Worm (Caenorhabditis elegans) whole organism, L2 larva: ENCODE measurements around the gene F57C2.4.
A peak's percentile ranks its signal among the peaks of the same experiment; 100 is the strongest.

ENCODE experiments used
- C34F6.9 ChIP-seq: fragments of 150-350 bp; optimal IDR thresholded peaks from 2 replicates; lab custom pipeline; 2014; ENCODE audit warnings: missing biosample characterization, missing genetic modification characterization
- F13H6.1 ChIP-seq: sonication (generic microtip); optimal IDR thresholded peaks from 2 replicates; lab custom pipeline; 2016; ENCODE audit warnings: missing genetic modification characterization, missing compliant biosample characterization
- R02D3.7 ChIP-seq: fragments of 150-350 bp; optimal IDR thresholded peaks from 2 replicates; lab custom pipeline; 2014; ENCODE audit warnings: missing biosample characterization, missing genetic modification characterization
- ZK546.5 ChIP-seq: sonication (generic microtip); optimal IDR thresholded peaks from 2 replicates; lab custom pipeline; 2017; ENCODE audit warnings: missing biosample characterization, missing genetic modification characterization
- alr-1 ChIP-seq: fragments of 150-350 bp; optimal IDR thresholded peaks from 2 replicates; lab custom pipeline; 2014; ENCODE audit warnings: missing biosample characterization, missing genetic modification characterization
- aly-2 ChIP-seq: fragments of 150-350 bp; optimal IDR thresholded peaks from 2 replicates; lab custom pipeline; 2014; ENCODE audit warnings: missing biosample characterization, missing genetic modification characterization
- ceh-16 ChIP-seq: fragments of 150-350 bp; optimal IDR thresholded peaks from 2 replicates; lab custom pipeline; 2014; ENCODE audit warnings: missing biosample characterization, missing genetic modification characterization
- crh-2 ChIP-seq: sonication (generic microtip); optimal IDR thresholded peaks from 2 replicates; lab custom pipeline; 2017; ENCODE audit warnings: missing biosample characterization, missing genetic modification characterization
- egl-27 ChIP-seq: sonication (generic microtip); optimal IDR thresholded peaks from 3 replicates; lab custom pipeline; 2017; ENCODE audit warnings: missing biosample characterization, missing genetic modification reagents, missing genetic modification characterization
- elt-3 ChIP-seq: sonication (generic microtip); optimal IDR thresholded peaks from 2 replicates; lab custom pipeline; 2017; ENCODE audit warnings: missing biosample characterization, missing genetic modification characterization
- fos-1 ChIP-seq: fragments of 150-350 bp; optimal IDR thresholded peaks from 2 replicates; lab custom pipeline; 2014; ENCODE audit warnings: missing biosample characterization, missing genetic modification characterization
- gmeb-1 ChIP-seq: fragments of 150-350 bp; optimal IDR thresholded peaks from 2 replicates; lab custom pipeline; 2014; ENCODE audit warnings: missing biosample characterization, missing genetic modification characterization
- lin-11 ChIP-seq: fragments of 150-350 bp; sonication (generic microtip); optimal IDR thresholded peaks from 2 replicates; lab custom pipeline; 2014; ENCODE audit warnings: missing biosample characterization, missing genetic modification characterization, inconsistent platforms, mixed read lengths
- lin-13 ChIP-seq: fragments of 150-350 bp; optimal IDR thresholded peaks from 2 replicates; lab custom pipeline; 2014; ENCODE audit warnings: missing biosample characterization, missing genetic modification reagents, missing genetic modification characterization
- lsy-2 ChIP-seq, 2 experiments: fragments of 150-350 bp in 1 of 2; sonication (generic microtip) in 1 of 2; optimal IDR thresholded peaks; 2 replicates each; lab custom pipeline; 2014 to 2017; ENCODE audit warnings: missing biosample characterization in 2 of 2, missing genetic modification characterization in 2 of 2
- mab-5 ChIP-seq: fragments of 150-350 bp; optimal IDR thresholded peaks from 2 replicates; lab custom pipeline; 2014; ENCODE audit warnings: missing biosample characterization, missing genetic modification characterization
- mdl-1 ChIP-seq, 2 experiments: fragments of 150-350 bp in 1 of 2; sonication (generic microtip) in 1 of 2; optimal IDR thresholded peaks; 2 replicates each; lab custom pipeline; 2017; ENCODE audit warnings: missing biosample characterization in 2 of 2, missing genetic modification characterization in 2 of 2
- nhr-10 ChIP-seq: sonication (generic microtip); optimal IDR thresholded peaks from 2 replicates; lab custom pipeline; 2017; ENCODE audit warnings: missing biosample characterization, missing genetic modification characterization
- nhr-11 ChIP-seq: fragments of 150-350 bp; optimal IDR thresholded peaks from 2 replicates; lab custom pipeline; 2014; ENCODE audit warnings: missing biosample characterization, missing genetic modification characterization
- nhr-12 ChIP-seq: fragments of 150-350 bp; optimal IDR thresholded peaks from 2 replicates; lab custom pipeline; 2014; ENCODE audit warnings: missing biosample characterization, missing genetic modification characterization
- nhr-21 ChIP-seq: fragments of 150-350 bp; optimal IDR thresholded peaks from 2 replicates; lab custom pipeline; 2014; ENCODE audit warnings: missing biosample characterization, missing genetic modification characterization
- nhr-23 ChIP-seq: fragments of 150-350 bp; optimal IDR thresholded peaks from 2 replicates; lab custom pipeline; 2014; ENCODE audit warnings: missing biosample characterization, missing genetic modification reagents, missing genetic modification characterization
- nhr-237 ChIP-seq: fragments of 150-350 bp; optimal IDR thresholded peaks from 2 replicates; lab custom pipeline; 2014; ENCODE audit warnings: missing biosample characterization, missing genetic modification characterization
- nhr-25 ChIP-seq: fragments of 150-350 bp; sonication (generic microtip); optimal IDR thresholded peaks from 3 replicates; lab custom pipeline; 2014; ENCODE audit warnings: missing biosample characterization, missing genetic modification characterization
- nhr-6 ChIP-seq: fragments of 150-350 bp; optimal IDR thresholded peaks from 2 replicates; lab custom pipeline; 2014; ENCODE audit warnings: missing biosample characterization, missing genetic modification characterization
- nhr-77 ChIP-seq: fragments of 150-350 bp; optimal IDR thresholded peaks from 2 replicates; lab custom pipeline; 2014; ENCODE audit warnings: missing biosample characterization, missing genetic modification characterization
- peb-1 ChIP-seq: fragments of 150-350 bp; optimal IDR thresholded peaks from 2 replicates; lab custom pipeline; 2014; ENCODE audit warnings: missing biosample characterization, missing genetic modification characterization
- sem-4 ChIP-seq: fragments of 150-350 bp; optimal IDR thresholded peaks from 2 replicates; lab custom pipeline; 2014; ENCODE audit warnings: missing biosample characterization, missing genetic modification reagents, missing genetic modification characterization
- skn-1 ChIP-seq: sonication (generic microtip); optimal IDR thresholded peaks from 2 replicates; lab custom pipeline; 2017; ENCODE audit warnings: missing biosample characterization, missing genetic modification characterization
- sma-3 ChIP-seq: sonication (generic microtip); optimal IDR thresholded peaks from 2 replicates; lab custom pipeline; 2016; ENCODE audit warnings: missing genetic modification reagents, missing genetic modification characterization, missing compliant biosample characterization
- snpc-4 ChIP-seq: fragments of 150-350 bp; optimal IDR thresholded peaks from 2 replicates; lab custom pipeline; 2014; ENCODE audit warnings: missing biosample characterization, missing genetic modification characterization
- unc-39 ChIP-seq: fragments of 150-350 bp; optimal IDR thresholded peaks from 2 replicates; lab custom pipeline; 2014; ENCODE audit warnings: missing biosample characterization, missing genetic modification characterization
- unc-55 ChIP-seq: fragments of 150-350 bp; sonication (generic microtip); optimal IDR thresholded peaks from 3 replicates; lab custom pipeline; 2014; ENCODE audit warnings: missing biosample characterization, missing genetic modification reagents, missing genetic modification characterization
- unc-62 ChIP-seq: fragments of 150-350 bp; optimal IDR thresholded peaks from 2 replicates; lab custom pipeline; 2014; ENCODE audit warnings: missing biosample characterization, missing genetic modification reagents, missing genetic modification characterization
- zag-1 ChIP-seq: fragments of 150-350 bp; optimal IDR thresholded peaks from 2 replicates; lab custom pipeline; 2014; ENCODE audit warnings: missing biosample characterization, missing genetic modification characterization
- ztf-1 ChIP-seq: fragments of 200-800 bp; sonication (Bioruptor generic); conservative IDR thresholded peaks from 2 replicates; pipeline ENCODE4 v1.3.6; 2022; ENCODE audit warnings: missing genetic modification characterization, missing compliant biosample characterization
- ztf-11 ChIP-seq: sonication (generic microtip); optimal IDR thresholded peaks from 2 replicates; lab custom pipeline; 2017; ENCODE audit warnings: missing biosample characterization, missing genetic modification characterization
- ztf-4 ChIP-seq: fragments of 150-350 bp; optimal IDR thresholded peaks from 2 replicates; lab custom pipeline; 2014; ENCODE audit warnings: missing biosample characterization, missing genetic modification characterization

The F57C2.4 gene

DNA sequence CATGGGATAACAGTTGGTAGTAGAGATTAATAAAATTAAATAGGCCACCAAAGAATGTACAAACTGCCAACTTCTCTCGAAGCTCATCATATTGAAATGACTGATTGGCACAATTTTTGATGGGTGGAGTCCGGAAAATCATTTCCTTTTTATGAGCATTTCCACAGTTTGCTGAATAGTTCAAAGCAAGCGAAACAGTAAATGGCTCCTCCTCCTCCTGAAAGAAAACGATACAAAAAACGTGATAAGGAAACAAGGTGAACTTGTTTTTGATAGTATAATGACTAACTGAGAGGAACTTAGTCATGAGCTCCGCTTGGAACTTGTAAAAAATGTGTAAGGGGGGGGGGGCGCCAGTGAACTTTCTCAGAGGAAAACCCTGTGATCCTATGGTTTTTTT is 10.1 kb upstream of the F57C2.4 start, which contains the start of gene K10H10.9:
Gene K10H10.9, minus strand, starts transcription at position 101 of the 400 bp plus-strand sequence.
- no peak for TF ChIP-seq nhr-11 (tag; lab: Kevin White, UChicago)
- TF ChIP-seq ZK546.5 (tag; lab: Kevin White, UChicago): no peak
- no peak for TF ChIP-seq unc-39
- TF ChIP-seq nhr-6: no peak
- TF ChIP-seq mdl-1 (tag; optimal IDR thresholded peaks at IDR 0.05; lab: Kevin White, UChicago): no peak
- TF ChIP-seq nhr-237 (tag; lab: Kevin White, UChicago): no peak
- no peak for TF ChIP-seq F13H6.1 (tag; lab: Kevin White, UChicago)
- TF ChIP-seq nhr-25 (tag; lab: Kevin White, UChicago): no peak

DNA sequence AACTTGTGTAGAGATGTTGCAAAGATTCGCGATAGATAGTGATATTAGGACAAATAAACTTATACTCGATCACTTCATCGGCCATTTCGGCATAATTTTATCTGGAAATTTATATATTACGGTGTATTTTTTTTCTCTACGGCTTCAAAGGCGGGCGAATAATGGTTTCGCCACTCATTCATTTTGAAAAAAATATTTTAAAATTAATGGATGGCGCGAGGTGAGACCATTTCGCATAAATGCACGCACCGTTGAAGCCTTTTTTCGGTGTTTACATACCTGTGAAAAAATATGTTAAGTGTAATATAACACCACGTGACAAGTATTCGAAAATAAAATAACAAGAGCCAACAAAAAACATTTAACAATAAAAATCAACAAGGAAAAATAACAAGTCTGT is 3.1 kb upstream of the F57C2.4 start, which contains the start of gene btb-19:
Gene btb-19, minus strand, starts transcription at position 101 of the 400 bp plus-strand sequence.
- TF ChIP-seq peb-1 (no peak), skn-1 (tag; lab: Kevin White, UChicago) (no peak), ceh-16 (tag; lab: Kevin White, UChicago) (no peak), F13H6.1 (tag; lab: Kevin White, UChicago) (no peak), nhr-12 (tag; lab: Kevin White, UChicago) (no peak), gmeb-1 (tag; lab: Kevin White, UChicago) (no peak), nhr-6 (no peak), crh-2 (tag; lab: Kevin White, UChicago) (no peak)

DNA sequence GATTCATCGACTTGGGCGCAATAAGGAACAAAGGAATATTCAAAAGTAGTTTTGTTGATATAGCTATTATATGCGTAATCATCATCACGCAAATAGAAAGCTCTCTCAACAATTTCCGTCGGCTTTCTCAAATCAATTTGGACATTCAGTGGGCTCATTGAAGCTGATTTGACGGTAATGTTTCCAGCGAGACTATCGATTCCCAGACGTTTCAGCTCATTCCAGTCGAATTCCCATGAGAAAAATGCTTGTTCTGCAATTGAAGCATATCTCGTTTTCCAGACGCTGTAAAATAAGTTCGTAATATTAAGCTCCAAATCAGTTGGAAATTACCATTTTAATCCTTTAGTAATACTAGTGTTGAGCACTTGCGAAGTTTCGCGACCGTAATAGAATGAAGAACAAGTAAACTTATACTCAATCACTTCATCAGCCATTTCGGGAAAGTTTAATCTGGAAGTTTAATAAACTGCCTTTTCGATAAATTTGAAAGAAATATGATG is 2.0 kb upstream of the F57C2.4 start, which contains the start of gene btb-20:
Gene btb-20, minus strand, starts transcription at position 453 of the 503 bp plus-strand sequence.
- no peak for TF ChIP-seq egl-27 (tag; lab: Kevin White, UChicago)
- TF ChIP-seq elt-3 (tag; lab: Kevin White, UChicago): no peak
- TF ChIP-seq peb-1: no peak
- no peak for TF ChIP-seq nhr-77 (tag; lab: Kevin White, UChicago)
- no peak for TF ChIP-seq unc-55 (GFP tag; lab: Kevin White, UChicago)
- no peak for TF ChIP-seq nhr-21
- TF ChIP-seq mdl-1 (tag; optimal IDR thresholded peaks at IDR 0.05; lab: Kevin White, UChicago): no peak
- TF ChIP-seq F13H6.1 (tag; lab: Kevin White, UChicago): no peak
- no peak for TF ChIP-seq sem-4 (tag; lab: Kevin White, UChicago)
- no peak for TF ChIP-seq lin-11 (tag; lab: Kevin White, UChicago)

DNA sequence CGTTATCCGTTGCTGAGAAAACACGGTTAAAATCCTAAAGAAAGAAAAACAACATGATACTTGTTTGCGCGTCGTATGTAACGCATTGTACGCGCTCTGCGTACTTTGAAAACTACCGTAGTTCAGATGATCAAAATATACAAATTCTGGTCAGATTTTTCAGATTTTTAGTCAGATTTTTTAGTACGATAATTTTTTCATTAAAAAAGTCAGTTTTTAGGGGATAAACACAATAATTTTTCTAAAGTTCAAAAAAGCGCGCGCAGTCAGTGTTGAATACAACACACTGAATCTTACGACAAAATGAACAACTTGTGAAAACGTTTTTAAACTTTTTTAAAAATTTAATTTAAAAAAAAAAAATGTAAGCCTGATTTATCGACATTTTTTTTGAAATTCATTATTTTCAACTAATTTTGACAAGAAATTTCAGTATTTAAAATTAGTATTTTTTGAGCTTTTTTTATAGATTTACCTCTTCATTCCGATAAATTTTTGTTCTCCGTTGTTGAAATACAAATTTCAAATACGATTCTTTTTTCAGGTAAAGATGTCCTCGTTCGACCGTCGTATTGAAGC is 1.4 kb upstream of the F57C2.4 start, which contains the start of gene pot-2:
Gene pot-2, plus strand, starts transcription at position 529 of the 579 bp plus-strand sequence.
- TF ChIP-seq sma-3 (GFP tag; lab: Kevin White, UChicago) (no peak), ztf-4 (no peak), ZK546.5 (tag; lab: Kevin White, UChicago) (no peak), skn-1 (tag; lab: Kevin White, UChicago) (no peak), lin-13 (GFP tag; lab: Kevin White, UChicago) (no peak), gmeb-1 (tag; lab: Kevin White, UChicago) (no peak), R02D3.7 (tag; lab: Kevin White, UChicago) (no peak), nhr-10 (tag; lab: Kevin White, UChicago) (no peak), ztf-11 (tag; lab: Kevin White, UChicago) (no peak), alr-1 (tag; lab: Kevin White, UChicago) (no peak), elt-3 (tag; lab: Kevin White, UChicago) (no peak)

DNA sequence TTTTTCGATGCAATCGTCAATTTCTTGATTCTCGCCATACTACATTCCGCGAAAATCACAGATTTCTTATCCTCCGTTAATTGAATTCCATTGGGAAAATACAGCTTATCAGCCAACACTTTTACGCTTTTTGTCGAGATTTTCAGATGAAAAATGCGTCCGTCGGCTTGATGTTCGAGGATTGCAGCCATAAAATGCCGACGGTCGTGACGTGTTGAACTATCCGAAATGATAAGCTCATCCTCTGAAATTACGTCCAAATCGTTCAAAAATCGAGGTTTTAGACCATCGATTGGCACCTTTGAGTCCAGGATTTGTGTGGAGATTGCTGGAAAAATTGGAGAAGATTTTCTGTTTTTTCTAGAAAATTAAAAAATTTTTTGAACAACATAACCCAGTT is 2.0 kb downstream of the F57C2.4 start:
- TF ChIP-seq mdl-1 (tag; optimal IDR thresholded peaks at IDR 0.05; lab: Kevin White, UChicago): no peak
- no peak for TF ChIP-seq unc-62 (GFP tag; lab: Kevin White, UChicago)
- TF ChIP-seq C34F6.9 (tag; lab: Kevin White, UChicago): no peak

DNA sequence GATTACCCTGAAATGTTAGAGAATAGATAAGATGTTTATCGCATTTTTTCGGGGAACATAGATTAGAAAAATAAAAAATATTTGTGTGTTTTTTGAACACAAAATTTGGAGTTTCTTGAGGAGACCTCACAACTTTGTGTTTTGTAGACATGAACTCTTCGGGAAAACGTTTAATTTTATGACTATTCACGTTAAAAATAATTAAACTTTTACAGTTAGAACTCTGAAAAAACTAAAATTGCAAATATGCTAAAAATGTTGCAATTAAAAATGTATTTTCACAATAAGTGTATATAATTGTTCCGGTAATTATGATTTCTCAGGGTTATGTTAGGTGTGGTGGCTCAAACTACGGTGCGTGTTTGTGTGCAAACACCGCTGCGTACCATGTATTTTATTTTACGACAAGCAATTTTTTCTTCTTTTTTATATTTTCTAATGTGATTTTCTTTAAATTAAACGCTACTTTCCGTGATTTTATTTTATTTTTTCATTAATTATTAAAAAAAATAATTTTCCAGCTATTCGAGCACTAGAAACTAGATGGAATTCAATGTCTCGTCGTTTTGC is 3.2 kb downstream of the F57C2.4 start, which contains the start of the genes F57C2.5 and spat-1:
Gene F57C2.5, minus strand, starts transcription at position 7 of the 570 bp plus-strand sequence.
Gene spat-1, plus strand, starts transcription at position 520 of the 570 bp plus-strand sequence.
- TF ChIP-seq fos-1 (peak; percentile 46), nhr-12 (tag; lab: Kevin White, UChicago) (no peak), nhr-23 (tag; lab: Kevin White, UChicago) (no peak), aly-2 (tag; lab: Kevin White, UChicago) (no peak), nhr-25 (tag; lab: Kevin White, UChicago) (peak; percentile 63), crh-2 (tag; lab: Kevin White, UChicago) (peak; percentile 70), unc-62 (GFP tag; lab: Kevin White, UChicago) (no peak), peb-1 (no peak), nhr-21 (no peak), lin-13 (GFP tag; lab: Kevin White, UChicago) (peak; percentile 65), lsy-2 (tag; optimal IDR thresholded peaks at IDR 0.05; lab: Kevin White, UChicago) (peak; percentile 82 to 98), snpc-4 (tag; lab: Kevin White, UChicago) (peak; percentile 2), sma-3 (GFP tag; lab: Kevin White, UChicago) (peak; percentile 84), gmeb-1 (tag; lab: Kevin White, UChicago) (peak; percentile 33), R02D3.7 (tag; lab: Kevin White, UChicago) (no peak), ztf-1 (GFP tag; lab: Robert Waterston, UW) (no peak), unc-55 (GFP tag; lab: Kevin White, UChicago) (peak; percentile 88), F13H6.1 (tag; lab: Kevin White, UChicago) (peak; percentile 59), mab-5 (tag; lab: Kevin White, UChicago) (no peak), zag-1 (tag; lab: Kevin White, UChicago) (no peak), nhr-77 (tag; lab: Kevin White, UChicago) (no peak), ZK546.5 (tag; lab: Kevin White, UChicago) (no peak), alr-1 (tag; lab: Kevin White, UChicago) (no peak)
